Worm (Caenorhabditis elegans) whole organism, midembryonic: ENCODE measurements around the gene F01G10.5.

Source experiments
- cog-1 ChIP-seq: sonication (generic microtip); optimal IDR thresholded peaks from 2 replicates; lab custom pipeline; 2016; ENCODE audit warnings: missing genetic modification characterization, missing compliant biosample characterization
- klf-2 ChIP-seq: fragments of 200-800 bp; sonication (Bioruptor generic); conservative IDR thresholded peaks from 2 replicates; pipeline ENCODE4 v1.3.6; 2022; ENCODE audit warnings: missing genetic modification reagents, missing genetic modification characterization, missing compliant biosample characterization
- med-1 ChIP-seq: sonication (generic microtip); optimal IDR thresholded peaks from 2 replicates; lab custom pipeline; 2017; ENCODE audit warnings: missing genetic modification characterization, mild to moderate bottlenecking, missing compliant biosample characterization, antibody characterized with exemption, missing genetic modification reagents; ENCODE audit not compliant: insufficient read depth
- ztf-29 ChIP-seq: fragments of 200-800 bp; sonication (Bioruptor generic); IDR thresholded peaks from 2 replicates; pipeline ENCODE4 v1.3.6; 2022; ENCODE audit warnings: missing genetic modification reagents, missing genetic modification characterization, missing compliant biosample characterization

DNA sequence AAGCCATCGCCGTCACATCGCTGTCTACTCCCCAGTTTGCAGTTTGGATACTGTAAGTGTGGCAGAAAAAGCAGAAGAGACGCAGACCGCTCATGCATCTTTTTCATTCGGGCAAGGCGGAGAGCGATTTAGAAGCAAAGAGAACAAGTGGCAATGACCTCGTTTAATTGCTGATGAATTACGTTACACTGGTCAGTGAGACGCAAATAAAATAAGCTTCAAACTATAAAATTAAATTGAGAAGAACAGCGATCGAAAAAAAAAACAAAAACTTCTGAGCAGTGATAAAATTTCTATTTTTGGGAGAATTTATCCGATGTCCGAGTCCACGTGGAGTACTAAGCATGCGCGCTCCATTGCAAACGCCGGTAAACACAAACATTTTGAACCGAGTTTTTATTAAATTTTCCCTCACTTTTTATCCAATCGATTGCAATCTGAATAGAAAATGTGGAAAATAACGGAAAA, 8.7 kb downstream of the F01G10.5 start, which contains the start of gene C24F3.2:
- no peak for TF ChIP-seq klf-2 (GFP tag; lab: Robert Waterston, UW)
- no peak for TF ChIP-seq med-1 (GFP tag; lab: Kevin White, UChicago)
- 0 out of 2 replicates have a peak, but pooled peaks have one; percentile 44 for TF ChIP-seq ztf-29 (GFP tag; lab: Robert Waterston, UW)
- peak; percentile 58 for TF ChIP-seq cog-1 (tag; lab: Kevin White, UChicago)
